Fruit fly (Drosophila melanogaster): ENCODE results near the gene nonA-l.

nonA-l gene

DNA sequence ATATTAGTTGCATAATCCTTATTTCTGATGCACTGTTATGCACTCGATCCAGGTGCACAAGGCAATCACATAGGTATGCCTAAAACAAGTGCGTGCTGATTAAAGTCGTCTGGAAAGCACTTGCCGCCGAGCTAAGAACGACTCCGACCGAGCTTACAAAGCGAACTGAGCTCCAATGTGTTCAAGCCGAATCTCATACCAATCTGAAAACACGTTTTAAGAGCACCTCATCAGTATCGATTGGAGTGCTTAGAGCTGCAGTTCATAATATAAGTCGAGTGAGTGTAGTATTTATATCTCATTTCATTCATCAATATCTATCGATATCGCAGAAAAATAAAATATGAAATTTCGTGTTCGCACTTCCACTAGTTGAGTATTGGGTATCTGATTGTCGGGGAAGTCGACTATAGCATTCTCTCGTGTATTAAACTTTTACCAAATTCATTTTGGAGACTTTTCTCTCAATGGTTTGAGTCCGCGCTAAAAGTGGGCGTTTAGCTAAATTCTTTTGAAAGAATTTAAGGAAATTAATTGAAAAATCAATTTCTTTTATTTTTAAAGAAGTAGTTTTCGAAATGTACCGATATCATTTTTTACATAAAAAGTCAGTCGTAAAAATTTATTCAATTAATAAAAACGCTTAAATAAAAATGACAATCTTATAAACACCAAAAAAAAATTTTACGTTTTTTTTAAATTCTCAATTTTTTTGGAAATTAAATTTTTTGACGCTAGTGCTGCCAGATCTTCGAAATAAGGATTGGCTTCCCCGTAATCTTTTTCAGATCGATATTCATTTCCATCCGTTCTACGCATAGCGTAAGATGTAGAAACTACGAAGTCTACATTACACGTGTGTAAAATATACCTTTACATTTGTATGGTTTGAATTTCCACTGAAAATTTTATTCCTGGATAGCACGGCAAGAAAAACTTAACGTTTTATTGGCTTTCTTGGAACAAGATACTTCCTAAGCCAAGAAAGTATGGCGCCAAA is 15.8 kb downstream of the nonA-l start, which contains the start of gene modSP (continued):
- peak; percentile 59 for TF ChIP-seq sens (GFP tag)
- peak; percentile 60 for TF ChIP-seq CG12769 (tag; optimal IDR thresholded peaks at IDR 0.05)
- no peak for TF ChIP-seq gcm (GFP tag; optimal IDR thresholded peaks at IDR 0.05)
- no peak for TF ChIP-seq CG11398 (GFP tag; optimal IDR thresholded peaks at IDR 0.05)
- TF ChIP-seq Dbx (GFP tag; IDR thresholded peaks at IDR 0.05), result 0 out of 3 replicates have a peak, but pooled peaks have one; percentile 31
- TF ChIP-seq ranshi (GFP tag; IDR thresholded peaks at IDR 0.05), result peak; percentile 61
- TF ChIP-seq Hr51 (GFP tag; optimal IDR thresholded peaks at IDR 0.05), result peak in 1 of 2 experiments; percentile 37
- TF ChIP-seq gce (GFP tag; IDR thresholded peaks at IDR 0.05), result no peak
- TF ChIP-seq ap (GFP tag; IDR thresholded peaks at IDR 0.05), result no peak
- no peak for TF ChIP-seq CG10366 (GFP tag; IDR thresholded peaks at IDR 0.05)
- no peak for TF ChIP-seq CG10209 (GFP tag; optimal IDR thresholded peaks at IDR 0.05)
- no peak for TF ChIP-seq scrt (GFP tag; optimal IDR thresholded peaks at IDR 0.05)
- peak; percentile 6 for TF ChIP-seq slp2 (GFP tag; optimal IDR thresholded peaks at IDR 0.05)
- TF ChIP-seq CG9609 (GFP tag; optimal IDR thresholded peaks at IDR 0.05), result peak; percentile 31
- TF ChIP-seq unpg (GFP tag; optimal IDR thresholded peaks at IDR 0.05), result peak; percentile 26
- TF ChIP-seq dmrt99B (tag; optimal IDR thresholded peaks at IDR 0.05), result no peak
- TF ChIP-seq CrebB (tag; optimal IDR thresholded peaks at IDR 0.05), result no peak
- TF ChIP-seq dimm (GFP tag; IDR thresholded peaks at IDR 0.05), result no peak
- peak in 1 of 2 experiments; percentile 18 for TF ChIP-seq bsh (GFP tag; optimal IDR thresholded peaks at IDR 0.05)
- peak; percentile 38; the same call in 1 of the 2 replicates for TF ChIP-seq Taf1 (GFP tag; IDR thresholded peaks at IDR 0.05)
- peak in 1 of 2 experiments; percentile 77 for TF ChIP-seq Pdp1 (GFP tag; optimal IDR thresholded peaks at IDR 0.05)
- TF ChIP-seq sima (GFP tag; optimal IDR thresholded peaks at IDR 0.05), result no peak
- no peak for TF ChIP-seq CG7928 (GFP tag; optimal IDR thresholded peaks at IDR 0.05)
- TF ChIP-seq CG3065 (GFP tag; optimal IDR thresholded peaks at IDR 0.05), result peak; percentile 67
- TF ChIP-seq CTCF (GFP tag; optimal IDR thresholded peaks at IDR 0.05), result peak; percentile 88
- peak; percentile 29 for TF ChIP-seq CG31365 (tag; optimal IDR thresholded peaks at IDR 0.05)
- TF ChIP-seq CG6175 (GFP tag; IDR thresholded peaks at IDR 0.05), result no peak
- TF ChIP-seq otp (GFP tag; IDR thresholded peaks at IDR 0.05), result no peak
- peak; percentile 28 for TF ChIP-seq CG18476 (GFP tag; optimal IDR thresholded peaks at IDR 0.05)
- TF ChIP-seq CG18619 (GFP tag; optimal IDR thresholded peaks at IDR 0.05), result no peak
- TF ChIP-seq jumu (GFP tag; optimal IDR thresholded peaks at IDR 0.05), result peak; percentile 18
- no peak for TF ChIP-seq pros (GFP tag; optimal IDR thresholded peaks at IDR 0.05)
- TF ChIP-seq ERR (GFP tag; optimal IDR thresholded peaks at IDR 0.05), result no peak
- TF ChIP-seq br (optimal IDR thresholded peaks at IDR 0.05), result no peak
- no peak for TF ChIP-seq sim (GFP tag; IDR thresholded peaks at IDR 0.05)
- TF ChIP-seq NC2β (GFP tag; optimal IDR thresholded peaks at IDR 0.05), result no peak
- peak; percentile 24 for TF ChIP-seq fd96Cb (tag; optimal IDR thresholded peaks at IDR 0.05)
- no peak for TF ChIP-seq NfI (GFP tag; optimal IDR thresholded peaks at IDR 0.05)
- TF ChIP-seq Lim3 (GFP tag; IDR thresholded peaks at IDR 0.05), result no peak
- peak; percentile 10 for TF ChIP-seq Chrac-16 (GFP tag; optimal IDR thresholded peaks at IDR 0.05)
- TF ChIP-seq CG16779 (GFP tag; IDR thresholded peaks at IDR 0.05), result no peak
- TF ChIP-seq pfk (GFP tag; optimal IDR thresholded peaks at IDR 0.05), result no peak
- TF ChIP-seq hkb (optimal IDR thresholded peaks at IDR 0.05), result peak; percentile 1
- TF ChIP-seq hkb (GFP tag; IDR thresholded peaks at IDR 0.05), result peak; percentile 46; the same call in 1 of the 2 replicates
- TF ChIP-seq p53 (GFP tag; optimal IDR thresholded peaks at IDR 0.05), result no peak
- TF ChIP-seq CG8924 (tag; optimal IDR thresholded peaks at IDR 0.05), result peak; percentile 35
- peak; percentile 62; the same call in 1 of the 3 replicates for TF ChIP-seq CG17361 (GFP tag; IDR thresholded peaks at IDR 0.05)
- no peak for TF ChIP-seq danr (GFP tag; IDR thresholded peaks at IDR 0.05)
- peak; percentile 68 for TF ChIP-seq Hmr (GFP tag; optimal IDR thresholded peaks at IDR 0.05)
- TF ChIP-seq CG34376 (GFP tag; optimal IDR thresholded peaks at IDR 0.05), result no peak

All from whole organism, embryonic.